Worm (Caenorhabditis elegans): ENCODE measurements around the gene osta-2.

- TF ChIP-seq unc-120 (tag; optimal IDR thresholded peaks at IDR 0.05; ENCODE audit: poor library complexity, severe bottlenecking) (no peak), nhr-76 (tag; optimal IDR thresholded peaks at IDR 0.05) (no peak), mep-1 (tag; optimal IDR thresholded peaks at IDR 0.05) (peak; percentile 31)
Observed at ce11 chrII:5701485-5701884, 6.0 kb upstream of the osta-2 start.
